In the genomic region with DNA sequence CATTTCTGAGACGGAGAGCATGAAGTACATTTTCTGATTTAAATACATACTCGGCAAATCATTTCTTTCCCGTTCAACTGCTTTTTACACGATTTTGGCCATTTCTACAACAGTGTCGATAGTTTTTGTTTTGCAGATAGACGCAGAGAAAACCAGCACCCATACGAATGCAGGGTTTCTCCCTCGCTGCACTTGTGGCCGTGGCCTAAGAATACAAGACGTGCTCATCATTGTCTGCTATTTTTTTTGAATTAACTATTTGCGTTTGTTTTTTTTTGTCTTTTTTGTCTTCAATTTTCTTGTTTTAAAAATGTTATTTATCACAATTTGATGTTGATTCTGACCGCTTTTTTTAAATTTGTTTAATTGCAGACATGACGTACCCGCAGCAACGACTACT, we compare ENCODE assay signal across 4 worm cellular contexts.
A peak's percentile ranks its signal among the peaks of the same experiment; 100 is the strongest.
TF ChIP-seq lines count a peak whose summit lies in the region.

A gene (plus strand): TSS at position 373 of the 400 bp plus-strand sequence.

TF ChIP-seq in whole organism, L2 larva, 48 proteins besides CTCF, POLR2A, EP300 and RAD21:
- TF ChIP-seq elt-3 (tag; optimal IDR thresholded peaks at IDR 0.05; lab: Kevin White, UChicago), result no peak
- TF ChIP-seq sma-9 (GFP tag; optimal IDR thresholded peaks at IDR 0.05; lab: Kevin White, UChicago), result peak; percentile 67
- TF ChIP-seq sma-9 (tag; optimal IDR thresholded peaks at IDR 0.05; lab: Kevin White, UChicago), result no peak
- peak; percentile 62 for TF ChIP-seq nhr-129 (tag; optimal IDR thresholded peaks at IDR 0.05; lab: Kevin White, UChicago)
- TF ChIP-seq peb-1 (tag; optimal IDR thresholded peaks at IDR 0.05; lab: Kevin White, UChicago), result no peak
- peak; percentile 31 for TF ChIP-seq crh-2 (tag; optimal IDR thresholded peaks at IDR 0.05; lab: Kevin White, UChicago)
- TF ChIP-seq nhr-23 (tag; optimal IDR thresholded peaks at IDR 0.05; lab: Kevin White, UChicago), result no peak
- TF ChIP-seq C34F6.9 (tag; optimal IDR thresholded peaks at IDR 0.05; lab: Kevin White, UChicago), result peak; percentile 64
- no peak for TF ChIP-seq lin-11 (tag; optimal IDR thresholded peaks at IDR 0.05; lab: Kevin White, UChicago)
- no peak for TF ChIP-seq ceh-16 (tag; optimal IDR thresholded peaks at IDR 0.05; lab: Kevin White, UChicago)
- peak; percentile 73 for TF ChIP-seq fos-1 (tag; optimal IDR thresholded peaks at IDR 0.05; lab: Kevin White, UChicago)

TF ChIP-seq in whole organism, L4 larva, 104 proteins besides CTCF, POLR2A, EP300 and RAD21:
- TF ChIP-seq mdl-1 (tag; optimal IDR thresholded peaks at IDR 0.05; lab: Kevin White, UChicago), result peak in 1 of 2 experiments; percentile 24
- peak; percentile 36 for TF ChIP-seq hlh-11 (tag; optimal IDR thresholded peaks at IDR 0.05; lab: Kevin White, UChicago)
- no peak for TF ChIP-seq gei-8 (GFP tag; optimal IDR thresholded peaks at IDR 0.05; lab: Kevin White, UChicago)
- TF ChIP-seq zfp-2 (tag; optimal IDR thresholded peaks at IDR 0.05; lab: Kevin White, UChicago), result no peak
- peak; percentile 80 for TF ChIP-seq aha-1 (tag; lab: Kevin White, UChicago)
- peak; percentile 56 for TF ChIP-seq nhr-28 (tag; optimal IDR thresholded peaks at IDR 0.05; lab: Kevin White, UChicago)
- no peak for TF ChIP-seq unc-62 (GFP tag; optimal IDR thresholded peaks at IDR 0.05 in 1 of 2; lab: Kevin White, UChicago)
- no peak for TF ChIP-seq unc-62 (tag; optimal IDR thresholded peaks at IDR 0.05; lab: Kevin White, UChicago)
- peak; percentile 55; the same call in 1 of the 2 replicates for TF ChIP-seq hmg-1.1 (GFP tag; IDR thresholded peaks at IDR 0.05; lab: Robert Waterston, UW)
- TF ChIP-seq dmd-6 (GFP tag; IDR thresholded peaks at IDR 0.05; lab: Robert Waterston, UW), result 0 out of 2 replicates have a peak, but pooled peaks have one; percentile 33
- TF ChIP-seq ZK337.2 (GFP tag; IDR thresholded peaks at IDR 0.05; lab: Robert Waterston, UW), result 0 out of 2 replicates have a peak, but pooled peaks have one; percentile 30
- peak; percentile 72 for TF ChIP-seq mxl-3 (GFP tag; optimal IDR thresholded peaks at IDR 0.05; lab: Kevin White, UChicago)
- no peak for TF ChIP-seq mxl-2 (GFP tag; conservative IDR thresholded peaks at IDR 0.05; lab: Robert Waterston, UW)
- no peak for TF ChIP-seq pha-4 (GFP tag; IDR thresholded peaks at IDR 0.05; lab: Robert Waterston, UW)
- peak; percentile 63 for TF ChIP-seq pha-4 (tag; optimal IDR thresholded peaks at IDR 0.05; lab: Kevin White, UChicago)
- TF ChIP-seq hif-1 (tag; optimal IDR thresholded peaks at IDR 0.05; lab: Kevin White, UChicago), result no peak
- peak; percentile 23 for TF ChIP-seq dpl-1 (GFP tag; optimal IDR thresholded peaks at IDR 0.05; lab: Kevin White, UChicago)
- no peak for TF ChIP-seq ceh-20 (GFP tag; IDR thresholded peaks at IDR 0.05; lab: Robert Waterston, UW)

TF ChIP-seq in whole organism, late embryonic, 69 proteins besides CTCF, POLR2A, EP300 and RAD21:
- TF ChIP-seq sdc-2 (tag; optimal IDR thresholded peaks at IDR 0.05; lab: Kevin White, UChicago), result peak; percentile 3
- TF ChIP-seq C08G9.2 (tag; optimal IDR thresholded peaks at IDR 0.05; lab: Kevin White, UChicago), result peak; percentile 42
- no peak for TF ChIP-seq sox-4 (tag; optimal IDR thresholded peaks at IDR 0.05; lab: Kevin White, UChicago)
- no peak for TF ChIP-seq ref-2 (tag; optimal IDR thresholded peaks at IDR 0.05; lab: Kevin White, UChicago)
- no peak for TF ChIP-seq hlh-15 (tag; optimal IDR thresholded peaks at IDR 0.05; lab: Kevin White, UChicago)
- no peak for TF ChIP-seq ceh-18 (tag; optimal IDR thresholded peaks at IDR 0.05; lab: Kevin White, UChicago)
- TF ChIP-seq npax-4 (tag; optimal IDR thresholded peaks at IDR 0.05; lab: Kevin White, UChicago), result no peak
- no peak for TF ChIP-seq hlh-13 (GFP tag; optimal IDR thresholded peaks at IDR 0.05; lab: Kevin White, UChicago)
- TF ChIP-seq ceh-6 (GFP tag; optimal IDR thresholded peaks at IDR 0.05; lab: Kevin White, UChicago), result no peak
- TF ChIP-seq nfya-1 (tag; optimal IDR thresholded peaks at IDR 0.05; lab: Kevin White, UChicago), result peak; percentile 41
- peak; percentile 56 for TF ChIP-seq ceh-2 (tag; optimal IDR thresholded peaks at IDR 0.05; lab: Kevin White, UChicago)
- peak; percentile 42 for TF ChIP-seq ets-4 (tag; optimal IDR thresholded peaks at IDR 0.05; lab: Kevin White, UChicago)
- TF ChIP-seq fax-1 (tag; optimal IDR thresholded peaks at IDR 0.05; lab: Kevin White, UChicago), result no peak
- no peak for TF ChIP-seq syd-9 (tag; optimal IDR thresholded peaks at IDR 0.05; lab: Kevin White, UChicago)
- TF ChIP-seq tbx-2 (tag; optimal IDR thresholded peaks at IDR 0.05; lab: Kevin White, UChicago), result peak; percentile 57
- TF ChIP-seq ceh-31 (tag; optimal IDR thresholded peaks at IDR 0.05; lab: Kevin White, UChicago), result peak; percentile 74
TF ChIP-seq in whole organism, late embryonic: peak in this region for 7.

TF ChIP-seq in whole organism, mixed stage, embryonic, 35 proteins besides CTCF, POLR2A, EP300 and RAD21:
- peak; percentile 34 for TF ChIP-seq hlh-1 (tag; optimal IDR thresholded peaks at IDR 0.05; lab: Kevin White, UChicago)
- TF ChIP-seq nhr-2 (tag; optimal IDR thresholded peaks at IDR 0.05; lab: Kevin White, UChicago), result peak; percentile 5
- TF ChIP-seq unc-120 (tag; optimal IDR thresholded peaks at IDR 0.05; lab: Kevin White, UChicago; ENCODE audit: poor library complexity, severe bottlenecking), result no peak
- TF ChIP-seq sem-2 (GFP tag; optimal IDR thresholded peaks at IDR 0.05; lab: Kevin White, UChicago), result no peak
- peak; percentile 34 for TF ChIP-seq mep-1 (tag; optimal IDR thresholded peaks at IDR 0.05; lab: Kevin White, UChicago)
- TF ChIP-seq sptf-1 (tag; optimal IDR thresholded peaks at IDR 0.05; lab: Kevin White, UChicago), result no peak
